Fruit fly (Drosophila melanogaster) ovary, adult (tissue): ENCODE results near the gene CG11345.

Experiments
- CG17801 ChIP-seq: fragments of 200-800 bp; optimal IDR thresholded peaks from 2 replicates; lab custom pipeline; 2019; ENCODE audit warnings: missing biosample characterization, mild to moderate bottlenecking, missing genetic modification characterization, moderate library complexity; ENCODE audit not compliant: partially characterized antibody

Gene CG11345

DNA sequence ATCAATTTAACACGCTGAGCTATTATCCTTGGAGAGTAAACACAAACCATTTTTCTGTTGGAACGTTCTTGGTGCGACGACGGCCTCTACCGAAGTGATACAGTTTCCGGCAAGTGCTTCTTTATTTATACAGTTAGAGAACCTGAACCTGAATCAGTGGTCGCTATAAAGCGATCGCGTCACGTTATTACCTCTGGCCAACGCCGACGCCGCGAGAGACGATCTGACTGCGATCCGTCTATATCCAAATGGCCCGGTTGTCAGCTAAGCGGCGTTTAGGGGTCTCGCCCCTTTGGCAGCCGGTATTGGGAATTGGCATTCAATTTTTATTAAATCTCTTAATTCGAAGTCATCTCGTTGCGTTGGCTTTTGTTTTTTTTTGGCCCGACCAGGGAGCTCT lies at the start of gene CG11345:
CG11345 (minus strand) TSS at position 101 of the 400 bp plus-strand sequence.
- TF ChIP-seq CG17801: no peak

DNA sequence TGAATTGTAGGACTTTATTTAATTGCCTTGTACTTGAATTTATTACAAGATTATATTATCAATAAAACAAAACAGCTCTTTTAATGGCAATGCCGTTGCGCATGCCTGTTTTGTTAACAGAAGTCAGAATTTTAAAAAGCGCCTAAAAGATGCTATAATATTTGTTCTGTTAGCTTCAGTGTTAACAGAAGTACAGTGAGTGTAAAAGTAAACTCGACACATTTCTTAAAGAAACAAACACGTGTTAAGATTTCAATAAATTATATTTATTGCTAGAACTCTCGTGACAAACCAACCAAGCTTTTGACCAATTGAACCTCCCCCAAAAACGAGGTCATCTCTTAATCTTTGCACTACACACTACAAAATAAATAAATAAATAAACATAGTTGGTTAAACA lies 43.4 kb upstream of the CG11345 start:
- no peak for TF ChIP-seq CG17801

DNA sequence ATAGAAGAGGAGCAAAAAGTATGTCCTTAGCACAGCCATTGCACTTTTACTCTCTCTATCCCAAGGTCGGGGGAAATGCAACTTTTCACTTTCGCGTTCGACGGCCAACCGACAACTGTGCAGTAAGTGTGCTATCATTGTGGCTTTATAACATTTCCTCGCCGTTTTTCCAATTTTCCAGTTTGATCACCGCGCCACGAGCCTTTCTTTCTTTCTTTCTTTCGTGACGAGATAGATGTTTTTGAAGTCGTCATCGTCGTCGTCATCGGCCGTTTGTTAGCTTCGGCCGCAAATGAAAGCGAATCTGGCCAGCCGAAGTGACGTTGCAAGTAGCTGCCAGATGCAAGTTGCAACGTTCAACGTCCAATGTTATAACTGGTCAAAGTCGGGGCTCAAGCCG lies 42.4 kb upstream of the CG11345 start, which contains the start of gene CG13720:
CG13720 (minus strand) TSS at position 101 of the 400 bp plus-strand sequence.
- no peak for TF ChIP-seq CG17801

DNA sequence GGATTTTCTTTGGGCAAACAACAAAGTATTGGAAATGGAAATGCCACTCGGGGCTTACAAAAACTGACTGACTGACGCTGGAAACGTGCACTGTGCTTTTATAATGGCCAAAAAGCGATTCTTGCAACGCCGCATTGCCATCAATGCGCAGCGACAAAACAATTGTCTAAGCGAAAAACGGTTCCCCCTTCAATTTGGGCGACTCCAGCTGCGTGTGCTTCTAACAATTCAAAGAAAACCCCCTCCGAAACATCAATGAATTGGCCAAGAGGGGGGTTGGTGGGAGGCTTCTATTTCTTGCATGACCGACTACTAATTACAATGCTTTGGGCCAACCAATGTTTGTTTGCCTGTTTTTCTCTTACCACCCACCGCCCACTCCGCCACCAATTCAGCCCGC lies 39.7 kb upstream of the CG11345 start, which contains the start of gene CG13721:
CG13721 (minus strand) TSS at position 101 of the 400 bp plus-strand sequence.
- TF ChIP-seq CG17801: no peak

dm6 chr3L:4494603-4495002 lies 36.6 kb upstream of the CG11345 start:
- TF ChIP-seq CG17801: no peak

DNA sequence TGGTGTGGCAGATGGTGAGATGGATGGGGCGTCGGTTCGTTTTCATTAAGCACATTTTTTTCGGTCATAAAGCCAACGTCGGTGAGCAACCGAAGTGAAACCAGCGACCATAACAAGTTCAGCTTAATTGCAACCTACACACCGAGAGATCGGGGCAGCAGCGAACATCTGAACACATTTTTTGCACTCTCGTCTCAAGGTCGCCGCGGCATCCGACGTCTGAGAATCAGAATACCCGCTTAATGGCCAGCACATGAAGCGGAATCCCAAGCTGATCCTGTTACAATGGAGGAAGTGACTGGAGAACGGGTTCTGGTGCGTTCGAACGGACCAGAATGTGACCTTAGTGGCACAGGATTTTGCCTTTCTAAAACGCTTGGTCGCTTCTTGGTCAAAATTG lies 35.6 kb upstream of the CG11345 start:
- no peak for TF ChIP-seq CG17801

DNA sequence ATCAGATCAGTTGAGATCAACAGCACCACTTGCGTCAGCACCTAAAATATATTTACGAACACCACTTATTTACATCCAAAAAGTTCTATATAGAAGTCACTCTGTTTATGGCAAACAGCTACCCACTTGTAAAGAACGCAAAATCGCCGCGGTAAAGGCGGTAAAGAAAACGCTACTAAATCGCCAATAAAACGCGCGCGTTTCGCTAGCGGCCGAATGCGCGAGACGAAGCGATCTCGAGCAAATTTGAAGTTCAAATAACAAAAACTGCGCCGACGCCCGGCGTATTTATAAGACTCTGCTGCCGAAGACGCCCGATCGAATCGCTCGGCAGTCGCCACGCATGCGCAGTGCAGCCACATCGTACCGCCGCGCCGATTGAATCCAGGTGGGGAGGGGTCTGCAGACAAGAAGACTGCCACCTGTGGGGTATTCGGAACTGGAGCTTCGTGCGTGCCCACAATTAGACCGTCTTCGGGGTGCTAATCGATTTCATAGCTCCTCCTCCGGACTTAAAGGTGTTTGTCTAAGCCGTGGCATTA lies 32.8 kb upstream of the CG11345 start, which contains the start of gene CG13722:
CG13722 (minus strand) TSS at position 262 of the 542 bp plus-strand sequence.
- no peak for TF ChIP-seq CG17801

- TF ChIP-seq CG17801: no peak
Measured at dm6 chr3L:4489490-4489889, 31.5 kb upstream of the CG11345 start.

dm6 chr3L:4484623-4485022 lies 26.7 kb upstream of the CG11345 start:
- no peak for TF ChIP-seq CG17801

- TF ChIP-seq CG17801: no peak
Measured at dm6 chr3L:4482509-4482908, 24.5 kb upstream of the CG11345 start, which contains the start of gene CG11350. Gene CG11350, plus strand, starts transcription at chr3L:4482809.

- TF ChIP-seq CG17801: no peak
Measured at dm6 chr3L:4480764-4481163, 22.8 kb upstream of the CG11345 start.

- no peak for TF ChIP-seq CG17801
Measured at dm6 chr3L:4479938-4480337, 22.0 kb upstream of the CG11345 start, which contains the start of gene CG7465. Gene CG7465, plus strand, starts transcription at chr3L:4480283.

DNA sequence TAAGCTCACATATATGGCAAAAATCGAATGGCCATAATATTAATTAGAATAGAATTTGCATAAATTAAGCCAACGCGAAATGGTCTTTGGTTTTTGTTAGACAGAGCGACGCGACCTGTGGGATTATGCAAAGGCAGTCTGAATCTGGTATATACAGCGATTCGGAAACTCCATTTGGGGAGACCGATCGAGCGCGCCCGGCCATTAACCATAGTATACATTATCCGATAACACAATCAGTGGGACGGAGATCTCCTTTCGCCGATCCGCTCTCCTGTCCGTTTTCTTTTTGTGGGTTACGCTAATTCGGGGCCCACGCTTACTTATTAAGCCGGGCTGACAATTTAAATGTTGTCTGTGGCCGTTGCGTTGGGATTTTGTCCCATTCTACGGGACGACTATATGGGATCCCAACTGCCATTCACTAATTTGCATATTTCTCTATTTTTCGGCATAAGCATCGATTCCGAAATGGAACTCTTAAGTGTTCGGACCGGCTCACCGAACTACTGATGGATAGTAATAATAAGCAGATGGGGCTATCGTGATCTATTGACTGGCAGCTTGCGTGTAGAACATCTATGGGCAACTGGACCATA lies 19.8 kb upstream of the CG11345 start:
- no peak for TF ChIP-seq CG17801

DNA sequence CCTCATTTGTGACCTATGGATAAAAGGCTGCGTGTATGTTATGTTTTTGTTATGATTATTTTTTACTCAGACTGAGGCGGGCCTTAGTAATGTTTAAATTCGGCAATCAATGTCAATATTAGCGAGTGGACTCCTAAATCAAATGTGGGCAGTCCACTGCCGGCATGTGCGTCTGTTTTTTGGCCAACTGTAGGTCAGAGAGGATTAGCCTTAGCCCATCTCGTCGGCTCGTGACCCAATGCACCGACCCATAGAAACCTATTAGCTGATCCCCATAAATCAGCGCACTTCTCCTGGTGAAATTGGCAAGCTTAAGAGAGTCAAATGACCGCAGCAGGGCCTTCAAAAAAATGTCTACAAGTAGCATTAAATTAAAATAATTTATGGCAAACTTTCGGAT lies 17.7 kb upstream of the CG11345 start:
- TF ChIP-seq CG17801: no peak

- TF ChIP-seq CG17801: peak; percentile 86
Measured at dm6 chr3L:4474946-4475470, 17.0 kb upstream of the CG11345 start.

DNA sequence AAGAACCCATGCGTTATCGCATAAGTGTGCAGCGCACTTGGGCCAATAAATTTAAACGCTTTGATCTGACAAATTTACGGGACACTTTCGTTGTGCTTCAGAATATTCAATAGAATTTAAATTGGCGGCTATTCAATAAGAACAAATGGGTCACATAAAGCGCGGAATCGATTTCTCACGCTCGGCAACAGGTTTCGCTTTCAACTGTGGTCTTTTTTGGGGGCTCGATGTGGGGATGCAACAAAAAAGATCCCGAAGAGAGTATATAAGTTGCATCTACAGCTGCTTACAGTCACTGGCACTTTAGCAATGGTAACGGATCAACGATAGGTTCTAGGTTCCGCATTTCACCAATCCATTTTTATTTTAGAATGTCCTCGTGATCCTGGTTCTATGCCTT lies 14.8 kb upstream of the CG11345 start, which contains the start of gene CG11349:
CG11349 (plus strand) TSS at position 301 of the 400 bp plus-strand sequence.
- TF ChIP-seq CG17801: no peak

DNA sequence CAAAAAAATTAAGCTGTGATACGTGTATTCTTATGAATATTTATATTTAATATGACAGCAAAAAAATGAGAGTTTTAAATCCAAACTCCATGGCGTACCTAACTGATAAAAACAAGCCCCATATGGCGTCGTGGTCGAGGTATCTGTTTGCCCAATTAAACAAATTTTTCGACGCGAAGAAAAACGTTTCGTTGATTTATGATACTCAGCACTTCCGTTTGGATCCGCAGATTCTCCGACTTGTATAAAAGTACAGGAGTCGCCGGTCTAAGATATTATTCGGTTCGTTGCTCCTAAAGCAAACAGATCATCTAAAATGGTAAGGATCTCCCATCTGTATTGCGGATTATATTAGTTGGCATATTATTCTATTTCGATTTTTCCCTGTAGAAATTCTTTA lies 13.5 kb upstream of the CG11345 start, which contains the start of gene CG32248:
CG32248 (plus strand) TSS at position 301 of the 400 bp plus-strand sequence.
- TF ChIP-seq CG17801: no peak

DNA sequence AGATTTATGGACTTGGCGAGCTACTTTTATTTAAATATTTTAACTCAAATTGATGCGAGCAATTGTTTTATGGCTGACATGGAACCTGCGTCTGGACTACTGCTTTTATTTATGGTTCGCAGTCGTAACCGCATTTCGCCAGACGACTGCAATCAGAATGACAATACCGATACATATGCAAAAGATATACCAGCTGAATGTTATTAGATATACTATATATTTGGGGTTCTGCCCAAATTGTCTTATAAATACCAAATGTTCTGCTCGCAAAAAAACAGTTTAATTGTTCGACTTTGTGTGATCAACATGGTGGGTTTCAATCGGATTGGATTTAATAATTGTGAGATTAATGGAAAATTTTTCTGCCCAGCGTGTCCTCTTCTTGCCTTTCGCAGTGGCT lies 11.7 kb upstream of the CG11345 start, which contains the start of gene CG32249:
CG32249 (plus strand) TSS at position 301 of the 400 bp plus-strand sequence.
- TF ChIP-seq CG17801: no peak
